Worm (Caenorhabditis elegans): Measurements from ENCODE around the gene srap-1.

ce11 chrII:11240214-11240613, 37.2 kb downstream of the srap-1 start:
- no peak for TF ChIP-seq ztf-11 (tag; optimal IDR thresholded peaks at IDR 0.05)
- TF ChIP-seq fkh-10 (GFP tag; optimal IDR thresholded peaks at IDR 0.05): no peak
- TF ChIP-seq nhr-12 (tag; optimal IDR thresholded peaks at IDR 0.05): no peak
- TF ChIP-seq lin-35 (GFP tag; optimal IDR thresholded peaks at IDR 0.05): no peak
- TF ChIP-seq zag-1 (tag; optimal IDR thresholded peaks at IDR 0.05): no peak
- TF ChIP-seq C16A3.4 (tag; optimal IDR thresholded peaks at IDR 0.05): no peak
- no peak for TF ChIP-seq lsy-2 (tag; optimal IDR thresholded peaks at IDR 0.05)
- no peak for TF ChIP-seq ces-1 (GFP tag; optimal IDR thresholded peaks at IDR 0.05)
- TF ChIP-seq nhr-237 (tag; optimal IDR thresholded peaks at IDR 0.05): no peak
- TF ChIP-seq zip-4 (GFP tag; optimal IDR thresholded peaks at IDR 0.05): no peak
